Worm (Caenorhabditis elegans): Measurements from ENCODE around the gene C12D8.20.

The C12D8.20 gene

DNA sequence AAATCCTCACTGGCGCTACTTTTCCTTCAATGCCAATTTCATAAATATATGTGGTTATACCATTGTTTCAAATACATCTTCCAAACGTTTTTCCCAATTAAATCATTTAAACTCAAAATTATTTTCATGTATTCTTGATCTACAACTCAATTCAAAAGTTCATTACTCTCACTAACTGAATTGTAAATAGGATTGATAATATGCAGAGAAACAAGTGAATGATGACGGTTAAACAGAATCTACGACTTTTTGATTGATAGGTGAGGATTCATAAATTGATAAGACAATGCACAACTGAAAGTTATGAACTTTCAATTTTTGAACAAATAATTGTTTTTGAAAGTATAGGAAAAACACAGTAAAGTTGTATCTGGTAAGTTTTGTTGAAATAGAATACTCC is 30.9 kb upstream of the C12D8.20 start:
- TF ChIP-seq ceh-63 (GFP tag; optimal IDR thresholded peaks at IDR 0.05) (no peak), alr-1 (tag; optimal IDR thresholded peaks at IDR 0.05; ENCODE audit: borderline replicate concordance) (no peak), efl-3 (GFP tag; optimal IDR thresholded peaks at IDR 0.05) (no peak), lin-35 (GFP tag; optimal IDR thresholded peaks at IDR 0.05) (no peak), efl-1 (optimal IDR thresholded peaks at IDR 0.05) (no peak), efl-1 (GFP tag; optimal IDR thresholded peaks at IDR 0.05 in 1 of 2) (no peak), nhr-28 (tag; optimal IDR thresholded peaks at IDR 0.05) (no peak), lin-13 (GFP tag; optimal IDR thresholded peaks at IDR 0.05) (no peak), C04F5.9 (tag; optimal IDR thresholded peaks at IDR 0.05) (no peak), sptf-1 (tag; optimal IDR thresholded peaks at IDR 0.05) (no peak), snu-23 (GFP tag; optimal IDR thresholded peaks at IDR 0.05) (no peak), nhr-237 (tag; optimal IDR thresholded peaks at IDR 0.05) (no peak), nhr-12 (tag; optimal IDR thresholded peaks at IDR 0.05) (no peak), skn-1 (tag; optimal IDR thresholded peaks at IDR 0.05) (no peak), vab-15 (tag; optimal IDR thresholded peaks at IDR 0.05) (no peak), nhr-85 (tag) (no peak), hlh-4 (tag; optimal IDR thresholded peaks at IDR 0.05) (no peak), fos-1 (tag; optimal IDR thresholded peaks at IDR 0.05) (no peak), nhr-84 (tag; optimal IDR thresholded peaks at IDR 0.05) (no peak), egl-27 (tag; optimal IDR thresholded peaks at IDR 0.05) (no peak)

DNA sequence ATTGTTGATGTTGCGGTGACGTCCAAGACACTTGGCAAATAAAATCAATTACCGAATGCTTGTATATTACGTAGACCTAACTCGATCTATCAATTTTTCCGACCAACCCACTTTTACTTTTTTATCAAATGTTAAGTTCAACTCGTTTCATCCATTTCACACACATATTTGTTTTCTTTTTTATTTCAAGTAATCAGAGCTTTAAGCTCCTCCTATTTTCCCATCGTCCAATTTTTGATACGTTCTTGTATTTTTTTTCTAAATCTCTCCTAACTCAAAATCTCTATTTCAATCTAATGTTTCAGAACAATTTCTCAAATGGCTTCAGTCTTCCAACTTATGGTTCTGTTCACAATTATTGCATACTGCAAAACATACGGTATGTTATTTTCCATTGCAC is 23.7 kb upstream of the C12D8.20 start, which contains the start of gene ZK856.6:
Gene ZK856.6, plus strand, starts transcription at position 301 of the 400 bp plus-strand sequence.
- TF ChIP-seq pax-3 (tag; optimal IDR thresholded peaks at IDR 0.05) (no peak), nhr-20 (tag; optimal IDR thresholded peaks at IDR 0.05) (no peak), alr-1 (tag; optimal IDR thresholded peaks at IDR 0.05; ENCODE audit: borderline replicate concordance) (no peak), ceh-8 (GFP tag; optimal IDR thresholded peaks at IDR 0.05) (no peak), skn-1 (tag; optimal IDR thresholded peaks at IDR 0.05) (no peak), rnt-1 (tag; optimal IDR thresholded peaks at IDR 0.05) (no peak), dsc-1 (tag; optimal IDR thresholded peaks at IDR 0.05) (no peak), nhr-237 (tag; optimal IDR thresholded peaks at IDR 0.05) (no peak)

DNA sequence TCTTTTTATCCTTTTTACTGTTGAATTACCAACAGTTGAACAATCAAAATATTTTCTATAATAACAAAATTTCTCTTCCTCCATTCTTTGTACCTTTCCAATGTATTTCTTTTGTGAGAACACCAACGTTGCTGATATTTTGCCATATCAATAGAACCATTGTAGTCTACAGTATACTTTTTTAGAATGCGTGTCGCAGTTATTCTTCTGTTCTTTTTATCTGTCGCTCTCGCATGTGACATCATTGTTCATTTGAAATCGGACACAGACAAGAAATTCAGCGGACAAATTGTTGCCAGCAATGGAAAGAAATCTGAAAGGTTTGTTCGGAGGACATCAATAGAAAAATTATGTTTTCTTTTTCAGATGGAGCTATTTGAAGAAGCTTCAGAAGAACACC is 20.2 kb upstream of the C12D8.20 start, which contains the start of gene ZK856.7:
Gene ZK856.7, plus strand, starts transcription at position 186 of the 400 bp plus-strand sequence.
- TF ChIP-seq nhr-20 (tag; optimal IDR thresholded peaks at IDR 0.05) (peak; percentile 16), irx-1 (tag; optimal IDR thresholded peaks at IDR 0.05) (no peak), blmp-1 (tag; optimal IDR thresholded peaks at IDR 0.05) (peak; percentile 9), sup-37 (GFP tag; optimal IDR thresholded peaks at IDR 0.05) (no peak)

DNA sequence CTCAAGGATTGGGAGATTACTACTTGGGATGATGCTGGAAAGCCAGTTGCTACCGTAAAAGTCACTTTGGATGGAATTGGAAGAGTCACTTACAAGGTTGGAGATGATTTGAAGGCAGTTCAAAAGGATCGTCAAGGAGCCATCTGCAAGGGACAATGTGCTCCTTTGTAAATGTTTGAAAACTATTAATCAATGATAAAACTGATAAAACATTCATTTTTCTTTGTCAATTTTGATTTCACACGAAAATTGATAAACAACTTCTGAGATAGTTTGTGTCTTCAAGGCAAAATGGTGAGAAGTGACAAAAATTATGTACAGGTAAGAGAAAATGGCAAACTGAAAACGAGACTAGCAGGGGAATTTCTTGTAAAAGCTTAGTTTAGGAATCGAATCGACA is 19.8 kb upstream of the C12D8.20 start:
- no peak for TF ChIP-seq mab-9 (GFP tag; IDR thresholded peaks at IDR 0.05)
- no peak for TF ChIP-seq egl-27 (tag; optimal IDR thresholded peaks at IDR 0.05)
- no peak for TF ChIP-seq egl-13 (tag; optimal IDR thresholded peaks at IDR 0.05)
- TF ChIP-seq tlp-1 (tag; optimal IDR thresholded peaks at IDR 0.05): no peak
- no peak for TF ChIP-seq efl-1 (optimal IDR thresholded peaks at IDR 0.05)
- TF ChIP-seq efl-1 (GFP tag; optimal IDR thresholded peaks at IDR 0.05 in 1 of 2): peak in 1 of 2 experiments; percentile 91
- TF ChIP-seq lin-14 (GFP tag; optimal IDR thresholded peaks at IDR 0.05): no peak
- peak; percentile 15 for TF ChIP-seq elt-2 (tag; optimal IDR thresholded peaks at IDR 0.05)

DNA sequence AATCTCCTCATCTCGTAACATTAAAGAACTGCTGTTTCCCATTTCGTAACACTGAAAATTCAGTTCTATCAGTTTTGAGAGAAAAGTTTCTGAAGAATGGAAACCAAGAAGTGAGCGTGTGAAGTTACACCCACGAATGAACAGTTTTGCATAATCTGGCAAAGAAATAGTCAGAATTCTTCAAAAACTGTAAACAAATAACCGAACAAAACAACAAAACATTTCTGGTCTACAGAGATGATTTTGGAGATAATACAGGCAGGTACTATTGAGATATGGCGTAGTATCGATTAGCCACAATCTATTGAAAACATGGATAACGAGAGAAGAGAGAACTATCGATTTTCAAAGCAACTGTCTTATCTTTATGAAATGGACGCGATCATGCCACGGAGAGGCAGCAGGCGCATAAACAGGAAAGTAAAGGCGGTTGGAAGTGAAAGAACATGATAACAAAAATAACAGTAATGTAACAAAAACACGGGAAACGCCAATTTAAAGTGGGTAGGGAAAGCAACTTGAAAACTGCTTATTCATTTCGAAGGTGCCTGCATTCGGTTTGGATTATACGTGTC is 18.6 kb upstream of the C12D8.20 start, which contains the start of gene chpf-1:
Gene chpf-1, minus strand, starts transcription at position 51 of the 575 bp plus-strand sequence.
- TF ChIP-seq nhr-84 (tag; optimal IDR thresholded peaks at IDR 0.05): no peak
- no peak for TF ChIP-seq zag-1 (tag; optimal IDR thresholded peaks at IDR 0.05)
- TF ChIP-seq snu-23 (GFP tag; optimal IDR thresholded peaks at IDR 0.05): peak; percentile 29
- peak in 1 of 2 experiments; percentile 58 for TF ChIP-seq lin-35 (GFP tag; optimal IDR thresholded peaks at IDR 0.05)
- peak; percentile 11 for TF ChIP-seq nhr-20 (tag; optimal IDR thresholded peaks at IDR 0.05)
- TF ChIP-seq blmp-1 (tag; optimal IDR thresholded peaks at IDR 0.05): peak; percentile 80
- peak in 1 of 6 experiments; percentile 80 for TF ChIP-seq elt-3 (tag; optimal IDR thresholded peaks at IDR 0.05)
- TF ChIP-seq mdl-1 (tag; optimal IDR thresholded peaks at IDR 0.05): peak in 1 of 2 experiments; percentile 0
- TF ChIP-seq unc-130 (tag; optimal IDR thresholded peaks at IDR 0.05): peak; percentile 26
- peak; percentile 22 for TF ChIP-seq elt-2 (tag; optimal IDR thresholded peaks at IDR 0.05)
- TF ChIP-seq mep-1 (tag; optimal IDR thresholded peaks at IDR 0.05): peak; percentile 20
- TF ChIP-seq nhr-71 (tag; optimal IDR thresholded peaks at IDR 0.05): peak; percentile 31
- TF ChIP-seq dsc-1 (tag; optimal IDR thresholded peaks at IDR 0.05): no peak
- TF ChIP-seq lin-14 (GFP tag; optimal IDR thresholded peaks at IDR 0.05): peak; percentile 38
